Worm (Caenorhabditis elegans) whole organism, late embryonic: Measurements from ENCODE around the gene nipi-3.

Experiments used
- C08G9.2 ChIP-seq: sonication (generic microtip); optimal IDR thresholded peaks from 2 replicates; lab custom pipeline; 2016; ENCODE audit warnings: mild to moderate bottlenecking, missing genetic modification characterization, moderate library complexity, missing compliant biosample characterization
- C38D4.7 ChIP-seq: fragments of 200-800 bp; sonication (Bioruptor generic); optimal IDR thresholded peaks from 2 replicates; lab custom pipeline; 2018; ENCODE audit warnings: mild to moderate bottlenecking, missing genetic modification characterization, moderate library complexity, missing compliant biosample characterization
- K02D7.2 ChIP-seq: sonication (generic microtip); optimal IDR thresholded peaks from 2 replicates; lab custom pipeline; 2017; ENCODE audit warnings: mild to moderate bottlenecking, missing genetic modification characterization, missing compliant biosample characterization
- K09A11.1 ChIP-seq: sonication (generic microtip); optimal IDR thresholded peaks from 2 replicates; lab custom pipeline; 2017; ENCODE audit warnings: antibody characterized with exemption, mild to moderate bottlenecking, missing genetic modification characterization, missing compliant biosample characterization; ENCODE audit not compliant: insufficient read depth
- Y22D7AL.16 ChIP-seq: sonication (generic microtip); optimal IDR thresholded peaks from 2 replicates; lab custom pipeline; 2016; ENCODE audit warnings: missing genetic modification characterization, missing compliant biosample characterization
- ahr-1 ChIP-seq: sonication (generic microtip); optimal IDR thresholded peaks from 2 replicates; lab custom pipeline; 2016; ENCODE audit warnings: missing genetic modification characterization, missing compliant biosample characterization
- ama-1 ChIP-seq: fragments of 150-350 bp; optimal IDR thresholded peaks from 2 replicates; lab custom pipeline; 2014
- ceh-2 ChIP-seq: sonication (generic microtip); optimal IDR thresholded peaks from 2 replicates; lab custom pipeline; 2016; ENCODE audit warnings: missing genotype, missing genetic modification characterization, missing compliant biosample characterization
- ceh-31 ChIP-seq: sonication (generic microtip); optimal IDR thresholded peaks from 2 replicates; lab custom pipeline; 2016; ENCODE audit warnings: missing genetic modification characterization, missing compliant biosample characterization
- ceh-34 ChIP-seq: sonication (generic microtip); optimal IDR thresholded peaks from 2 replicates; lab custom pipeline; 2016; ENCODE audit warnings: mild to moderate bottlenecking, missing genetic modification characterization, missing compliant biosample characterization
- ceh-45 ChIP-seq: fragments of 200-800 bp; sonication (Bioruptor generic); IDR thresholded peaks from 2 replicates; pipeline ENCODE4 v1.3.6; 2022; ENCODE audit warnings: missing genetic modification reagents, missing genetic modification characterization, missing compliant biosample characterization
- ceh-6 ChIP-seq: fragments of 200-800 bp; sonication (Bioruptor generic); optimal IDR thresholded peaks from 2 replicates; lab custom pipeline; 2018; ENCODE audit warnings: mild to moderate bottlenecking, missing genetic modification characterization, missing compliant biosample characterization
- ceh-9 ChIP-seq: sonication (generic microtip); optimal IDR thresholded peaks from 2 replicates; lab custom pipeline; 2016; ENCODE audit warnings: mild to moderate bottlenecking, missing genetic modification characterization, inconsistent platforms, missing compliant biosample characterization
- che-1 ChIP-seq: sonication (generic microtip); optimal IDR thresholded peaks from 2 replicates; lab custom pipeline; 2016; ENCODE audit warnings: mild to moderate bottlenecking, missing genetic modification characterization, missing compliant biosample characterization
- dmd-4 ChIP-seq: sonication (generic microtip); optimal IDR thresholded peaks from 2 replicates; lab custom pipeline; 2016; ENCODE audit warnings: borderline replicate concordance, missing genetic modification characterization, missing compliant biosample characterization
- elt-2 ChIP-seq: sonication (generic microtip); optimal IDR thresholded peaks from 2 replicates; lab custom pipeline; 2016; ENCODE audit warnings: missing genetic modification reagents, missing genetic modification characterization, missing compliant biosample characterization
- elt-4 ChIP-seq: sonication (generic microtip); optimal IDR thresholded peaks from 2 replicates; lab custom pipeline; 2016; ENCODE audit warnings: missing genetic modification characterization, missing compliant biosample characterization
- eyg-1 ChIP-seq: sonication (generic microtip); optimal IDR thresholded peaks from 2 replicates; lab custom pipeline; 2016; ENCODE audit warnings: missing genotype, missing genetic modification characterization, missing compliant biosample characterization
- fax-1 ChIP-seq: sonication (generic microtip); optimal IDR thresholded peaks from 2 replicates; lab custom pipeline; 2016; ENCODE audit warnings: missing genotype, missing genetic modification characterization, missing compliant biosample characterization
- gmeb-2 ChIP-seq: sonication (generic microtip); optimal IDR thresholded peaks from 2 replicates; lab custom pipeline; 2016; ENCODE audit warnings: missing genetic modification characterization, inconsistent platforms, missing compliant biosample characterization
- hlh-13 ChIP-seq: fragments of 200-800 bp; sonication (Bioruptor generic); optimal IDR thresholded peaks from 2 replicates; lab custom pipeline; 2018; ENCODE audit warnings: mild to moderate bottlenecking, missing genetic modification characterization, missing compliant biosample characterization
- hlh-15 ChIP-seq: sonication (generic microtip); optimal IDR thresholded peaks from 2 replicates; lab custom pipeline; 2016; ENCODE audit warnings: missing genetic modification characterization, missing compliant biosample characterization
- hlh-6 ChIP-seq: sonication (generic microtip); optimal IDR thresholded peaks from 2 replicates; lab custom pipeline; 2016; ENCODE audit warnings: missing genotype, missing genetic modification characterization, missing compliant biosample characterization
- lin-11 ChIP-seq: fragments of 200-800 bp; sonication (Bioruptor generic); optimal IDR thresholded peaks from 2 replicates; lab custom pipeline; 2018; ENCODE audit warnings: mild to moderate bottlenecking, missing genetic modification characterization, missing compliant biosample characterization
- madf-2 ChIP-seq: sonication (generic microtip); optimal IDR thresholded peaks from 2 replicates; lab custom pipeline; 2017; ENCODE audit warnings: missing genetic modification characterization, missing compliant biosample characterization
- nfya-1 ChIP-seq: sonication (generic microtip); optimal IDR thresholded peaks from 2 replicates; lab custom pipeline; 2017; ENCODE audit warnings: missing genetic modification characterization, mild to moderate bottlenecking, missing compliant biosample characterization, antibody characterized with exemption, moderate library complexity
- nhr-232 ChIP-seq: sonication (generic microtip); optimal IDR thresholded peaks from 2 replicates; lab custom pipeline; 2016; ENCODE audit warnings: missing genetic modification characterization, missing compliant biosample characterization
- odd-2 ChIP-seq: sonication (generic microtip); optimal IDR thresholded peaks from 2 replicates; lab custom pipeline; 2017; ENCODE audit warnings: antibody characterized with exemption, mild to moderate bottlenecking, missing genetic modification characterization, missing compliant biosample characterization
- pax-1 ChIP-seq: fragments of 150-350 bp; optimal IDR thresholded peaks from 2 replicates; lab custom pipeline; 2014; ENCODE audit warnings: missing biosample characterization, missing genetic modification characterization
- ref-2 ChIP-seq: sonication (generic microtip); optimal IDR thresholded peaks from 2 replicates; lab custom pipeline; 2016; ENCODE audit warnings: missing genetic modification characterization, missing compliant biosample characterization
- sox-2 ChIP-seq: fragments of 200-800 bp; sonication (Bioruptor generic); IDR thresholded peaks from 2 replicates; pipeline ENCODE4 v1.3.6; 2022; ENCODE audit warnings: missing genetic modification reagents, missing genetic modification characterization, missing compliant biosample characterization
- sox-4 ChIP-seq: sonication (generic microtip); optimal IDR thresholded peaks from 2 replicates; lab custom pipeline; 2017; ENCODE audit warnings: mild to moderate bottlenecking, missing genetic modification characterization, inconsistent platforms, missing compliant biosample characterization
- tbx-2 ChIP-seq: sonication (generic microtip); optimal IDR thresholded peaks from 2 replicates; lab custom pipeline; 2016; ENCODE audit warnings: missing genetic modification characterization, missing compliant biosample characterization
- unc-3 ChIP-seq, 2 experiments: fragments of 200-800 bp in 1 of 2; sonication (Bioruptor generic) in 1 of 2; sonication (generic microtip) in 1 of 2; conservative IDR thresholded peaks in 1 of 2; optimal IDR thresholded peaks in 1 of 2; 2 replicates each; pipeline versions ENCODE4 v1.3.6 to Lab custom; 2016 to 2022; ENCODE audit warnings: missing compliant biosample characterization in 2 of 2, missing genetic modification characterization in 2 of 2, missing genetic modification reagents in 1 of 2
- unc-55 ChIP-seq: sonication (generic microtip); optimal IDR thresholded peaks from 2 replicates; lab custom pipeline; 2017; ENCODE audit warnings: missing biosample characterization, missing genetic modification reagents, missing genetic modification characterization
- unc-86 ChIP-seq: sonication (generic microtip); optimal IDR thresholded peaks from 2 replicates; lab custom pipeline; 2016; ENCODE audit warnings: missing genetic modification characterization, missing compliant biosample characterization

The nipi-3 gene

DNA sequence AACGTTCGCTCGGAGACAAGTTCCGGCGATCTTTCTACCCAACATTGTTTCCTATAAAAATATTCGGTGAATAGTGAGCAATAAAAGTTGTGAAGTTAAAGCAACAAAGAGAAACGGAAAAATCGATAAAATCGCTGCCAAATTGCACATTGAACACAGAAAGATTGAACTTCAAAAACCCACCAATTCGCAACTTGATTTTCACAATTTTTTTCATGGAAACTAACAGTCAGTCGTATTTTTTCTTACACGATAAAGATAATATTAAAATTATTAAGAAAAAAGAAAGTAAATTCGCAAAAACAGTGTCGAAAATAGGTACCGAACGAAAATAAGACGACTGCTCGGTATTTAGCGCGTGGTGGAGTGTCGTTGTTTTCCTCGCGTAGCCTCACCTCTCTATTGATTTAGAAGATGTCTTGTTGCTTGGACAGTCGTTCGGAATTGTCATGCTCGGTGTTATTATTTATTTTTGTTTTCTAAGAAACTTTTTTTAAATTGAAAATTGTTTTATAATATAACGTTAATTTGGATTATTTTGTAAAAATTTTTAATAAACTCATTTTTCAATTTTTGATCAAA lies 17.3 kb upstream of the nipi-3 start, which contains the start of gene gas-1:
TSS of gene gas-1 (minus strand) at position 51 of the 582 bp plus-strand sequence.
- TF ChIP-seq odd-2 (no peak), ceh-9 (no peak), hlh-6 (tag; lab: Kevin White, UChicago) (no peak), ahr-1 (tag; lab: Kevin White, UChicago) (no peak), C08G9.2 (tag; lab: Kevin White, UChicago) (no peak), unc-86 (tag; lab: Kevin White, UChicago) (no peak), madf-2 (no peak), ceh-31 (tag; lab: Kevin White, UChicago) (no peak), ceh-34 (tag; lab: Kevin White, UChicago) (no peak), hlh-15 (tag; lab: Kevin White, UChicago) (no peak), dmd-4 (tag; lab: Kevin White, UChicago) (no peak)

DNA sequence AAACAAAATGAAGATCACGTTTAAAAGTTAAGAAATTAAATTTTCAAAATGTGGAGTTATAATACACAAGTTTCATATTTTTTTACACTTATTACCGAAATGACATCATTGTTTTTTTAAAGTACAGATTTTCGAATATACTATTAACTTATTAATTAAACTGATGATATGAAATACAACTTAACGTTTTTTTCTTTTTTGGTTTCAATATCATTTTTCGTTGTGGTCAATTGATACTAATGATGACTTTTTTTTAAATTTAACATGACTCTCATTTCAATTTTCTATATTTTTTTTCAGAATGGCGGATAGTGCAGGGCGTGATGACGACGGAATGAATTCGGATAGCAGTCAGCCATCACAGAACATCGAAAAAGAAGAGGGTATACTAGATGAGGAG lies 16.7 kb upstream of the nipi-3 start, which contains the start of gene usp-33:
TSS of gene usp-33 (plus strand) at position 301 of the 400 bp plus-strand sequence.
- TF ChIP-seq elt-2 (tag; lab: Kevin White, UChicago), result no peak
- no peak for TF ChIP-seq tbx-2 (tag; lab: Kevin White, UChicago)
- no peak for TF ChIP-seq eyg-1 (tag; lab: Kevin White, UChicago)
- no peak for TF ChIP-seq ceh-2 (tag; lab: Kevin White, UChicago)
- TF ChIP-seq hlh-13 (GFP tag; lab: Kevin White, UChicago), result no peak
- TF ChIP-seq K02D7.2 (tag; lab: Kevin White, UChicago), result no peak
- TF ChIP-seq nfya-1 (tag; lab: Kevin White, UChicago), result no peak
- no peak for TF ChIP-seq odd-2

DNA sequence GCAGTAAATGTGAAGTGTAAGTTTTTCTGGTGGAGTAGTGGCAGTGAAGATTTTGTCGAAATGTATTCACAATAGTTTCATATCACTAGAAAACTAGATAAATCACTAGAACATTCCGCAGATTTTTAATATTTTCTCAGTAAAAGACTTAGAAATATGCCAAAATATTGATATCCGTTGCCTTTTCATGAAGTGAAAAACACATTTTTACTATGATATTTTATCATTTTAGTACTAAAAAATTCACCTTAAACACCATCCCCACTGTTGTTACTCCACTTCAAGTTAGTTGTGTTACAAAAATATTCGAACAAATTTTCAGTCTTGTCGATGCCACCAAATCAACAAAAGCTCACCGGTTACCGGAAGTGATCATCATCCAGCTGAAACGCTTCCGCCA lies 14.4 kb upstream of the nipi-3 start:
- no peak for TF ChIP-seq pax-1
- no peak for TF ChIP-seq hlh-6 (tag; lab: Kevin White, UChicago)
- TF ChIP-seq hlh-15 (tag; lab: Kevin White, UChicago), result no peak
- no peak for TF ChIP-seq hlh-13 (GFP tag; lab: Kevin White, UChicago)
- no peak for TF ChIP-seq K09A11.1 (tag; lab: Kevin White, UChicago)
- TF ChIP-seq ama-1 (lab: Kevin White, UChicago), result no peak
- no peak for TF ChIP-seq madf-2
- no peak for TF ChIP-seq fax-1 (tag; lab: Kevin White, UChicago)

DNA sequence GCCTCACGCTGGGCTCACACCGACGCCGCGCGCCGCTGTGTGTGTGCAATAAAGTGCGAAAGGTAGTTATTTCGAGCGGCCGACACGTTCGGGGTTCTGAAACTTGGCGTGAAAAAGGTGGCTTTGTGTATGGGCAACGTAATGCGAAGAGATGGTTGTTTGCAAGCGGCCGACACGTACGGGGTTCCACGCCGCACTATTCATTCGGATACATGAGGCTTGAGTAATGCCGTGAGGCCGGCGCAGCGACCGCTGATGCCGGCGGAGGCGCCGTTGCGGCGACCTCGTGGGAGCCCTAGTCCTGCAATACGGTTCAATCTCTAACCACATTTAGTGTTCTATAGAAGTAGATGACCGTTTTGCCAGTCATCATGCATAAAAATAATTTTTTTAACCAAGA lies 13.8 kb upstream of the nipi-3 start:
- TF ChIP-seq lin-11 (no peak), elt-4 (tag; lab: Kevin White, UChicago) (peak; percentile 33)

DNA sequence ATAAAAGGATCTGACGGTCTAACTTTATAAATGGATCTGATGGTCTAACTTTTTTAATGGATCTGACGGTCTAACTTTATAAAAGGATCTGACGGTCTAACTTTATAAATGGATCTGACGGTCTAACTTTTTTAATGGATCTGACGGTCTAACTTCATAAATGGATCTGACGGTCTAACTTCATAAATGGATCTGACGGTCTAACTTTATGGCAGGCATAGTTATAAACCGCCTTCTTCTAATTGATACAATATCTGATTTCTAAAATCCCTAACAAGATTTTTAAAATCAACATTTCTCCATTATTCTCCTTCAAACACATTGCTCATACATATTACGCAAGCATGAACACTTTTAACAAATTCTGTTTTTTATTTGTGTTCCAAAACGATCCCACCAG lies 10.7 kb upstream of the nipi-3 start, which contains the start of gene K09A9.8:
TSS of gene K09A9.8 (minus strand) at position 101 of the 400 bp plus-strand sequence.
- TF ChIP-seq hlh-13 (GFP tag; lab: Kevin White, UChicago) (no peak), sox-4 (tag; lab: Kevin White, UChicago) (no peak), che-1 (tag; lab: Kevin White, UChicago) (no peak), ceh-45 (GFP tag; lab: Robert Waterston, UW) (no peak), K09A11.1 (tag; lab: Kevin White, UChicago) (no peak), unc-3 (GFP tag; conservative IDR thresholded peaks at IDR 0.05; lab: Robert Waterston, UW) (no peak), unc-3 (tag; optimal IDR thresholded peaks at IDR 0.05; lab: Kevin White, UChicago) (no peak), C38D4.7 (GFP tag; lab: Kevin White, UChicago) (no peak), ref-2 (tag; lab: Kevin White, UChicago) (no peak), sox-2 (GFP tag; lab: Robert Waterston, UW) (no peak), Y22D7AL.16 (no peak), gmeb-2 (tag; lab: Kevin White, UChicago) (no peak), unc-55 (no peak), ceh-6 (no peak), tbx-2 (tag; lab: Kevin White, UChicago) (no peak), nhr-232 (no peak)
